Fruit fly (Drosophila melanogaster) whole organism, prepupa: ENCODE results near the gene CG9166.

Experiments used
- CG3919 ChIP-seq: fragments of 200-800 bp; sonication (Bioruptor generic); optimal IDR thresholded peaks from 3 replicates; lab custom pipeline; 2016; ENCODE audit warnings: missing biosample characterization, missing genetic modification characterization
- OdsH ChIP-seq: fragments of 200-800 bp; sonication (Bioruptor generic); optimal IDR thresholded peaks from 3 replicates; lab custom pipeline; 2016; ENCODE audit warnings: missing biosample characterization, missing genetic modification characterization
- Smox ChIP-seq: fragments of 200-800 bp; sonication (Bioruptor generic); optimal IDR thresholded peaks from 3 replicates; lab custom pipeline; 2016; ENCODE audit warnings: missing biosample characterization, missing genetic modification characterization
- achi ChIP-seq: fragments of 200-800 bp; sonication (Bioruptor generic); optimal IDR thresholded peaks from 3 replicates; lab custom pipeline; 2016; ENCODE audit warnings: missing biosample characterization, missing genetic modification characterization
- esn ChIP-seq: fragments of 200-800 bp; sonication (Bioruptor generic); optimal IDR thresholded peaks from 2 replicates; lab custom pipeline; 2016; ENCODE audit warnings: missing biosample characterization, mild to moderate bottlenecking, missing genetic modification characterization, moderate library complexity
- lz ChIP-seq: fragments of 200-800 bp; sonication (Bioruptor generic); optimal IDR thresholded peaks from 3 replicates; lab custom pipeline; 2016; ENCODE audit warnings: missing biosample characterization, missing genetic modification characterization
- spab ChIP-seq: fragments of 200-800 bp; sonication (Bioruptor generic); optimal IDR thresholded peaks from 2 replicates; lab custom pipeline; 2017; ENCODE audit warnings: missing biosample characterization, mild to moderate bottlenecking, missing genetic modification characterization, missing genetic modification reagents

dm6 chr3L:1349942-1350923 lies 683 bp upstream of the CG9166 start:
- TF ChIP-seq OdsH (GFP tag; lab: Kevin White, UChicago) (peak; percentile 45), achi (GFP tag; lab: Kevin White, UChicago) (peak; percentile 27), spab (GFP tag; lab: Kevin White, UChicago) (no peak), Smox (peak; percentile 52), CG3919 (GFP tag; lab: Kevin White, UChicago) (peak; percentile 34), esn (GFP tag; lab: Kevin White, UChicago) (peak; percentile 47), lz (peak; percentile 46)
